Fruit fly (Drosophila melanogaster): ENCODE data around the gene CG6638.

dm6 chr3L:8557018-8557417 lies 18.9 kb downstream of the CG6638 start:
- TF ChIP-seq CrebA (GFP tag; optimal IDR thresholded peaks at IDR 0.05; ENCODE audit: borderline replicate concordance) (no peak), Dif (GFP tag; optimal IDR thresholded peaks at IDR 0.05; ENCODE audit: partially characterized antibody) (no peak), Abd-B (GFP tag; optimal IDR thresholded peaks at IDR 0.05) (no peak), psq (GFP tag; optimal IDR thresholded peaks at IDR 0.05) (no peak), br (GFP tag; optimal IDR thresholded peaks at IDR 0.05) (no peak), h (GFP tag; optimal IDR thresholded peaks at IDR 0.05) (no peak), pan (optimal IDR thresholded peaks at IDR 0.05) (no peak), fru (GFP tag; optimal IDR thresholded peaks at IDR 0.05) (no peak), Mio (GFP tag; optimal IDR thresholded peaks at IDR 0.05) (no peak), OdsH (GFP tag; optimal IDR thresholded peaks at IDR 0.05) (no peak)

All from whole organism, wandering third instar larva.